Fruit fly (Drosophila melanogaster): ENCODE data around the gene PlexB.

Gene PlexB

dm6 chr4:46484-46883, 2.9 kb upstream of the PlexB start:
- no peak for TF ChIP-seq CG10348 (GFP tag; IDR thresholded peaks at IDR 0.05)

dm6 chr4:44780-45179, 1.2 kb upstream of the PlexB start:
- TF ChIP-seq Pif1B (GFP tag; optimal IDR thresholded peaks at IDR 0.05) (no peak), Pif1A (GFP tag; optimal IDR thresholded peaks at IDR 0.05) (no peak), CG8301 (tag; optimal IDR thresholded peaks at IDR 0.05) (no peak), Ets98B (GFP tag; IDR thresholded peaks at IDR 0.05) (no peak), CG34367 (tag; optimal IDR thresholded peaks at IDR 0.05) (no peak), CG10348 (GFP tag; IDR thresholded peaks at IDR 0.05) (no peak), CG8159 (tag; optimal IDR thresholded peaks at IDR 0.05) (no peak), CG32121 (GFP tag; IDR thresholded peaks at IDR 0.05) (no peak), CG4496 (GFP tag; IDR thresholded peaks at IDR 0.05) (no peak), CG9948 (tag; optimal IDR thresholded peaks at IDR 0.05) (no peak), D1 (tag; optimal IDR thresholded peaks at IDR 0.05) (no peak), rn (GFP tag; IDR thresholded peaks at IDR 0.05) (no peak), EcR (GFP tag; optimal IDR thresholded peaks at IDR 0.05) (no peak), CG17806 (tag; optimal IDR thresholded peaks at IDR 0.05) (no peak), CG13204 (GFP tag; optimal IDR thresholded peaks at IDR 0.05) (no peak), CG15710 (tag; optimal IDR thresholded peaks at IDR 0.05) (no peak), CG12605 (GFP tag; IDR thresholded peaks at IDR 0.05) (no peak), gl (tag; optimal IDR thresholded peaks at IDR 0.05) (no peak), CG14655 (GFP tag; optimal IDR thresholded peaks at IDR 0.05) (no peak), Snoo (tag; optimal IDR thresholded peaks at IDR 0.05) (no peak)

dm6 chr4:43936-44260, 320 bp upstream of the PlexB start:
- no peak for TF ChIP-seq CG9948 (tag; optimal IDR thresholded peaks at IDR 0.05)
- TF ChIP-seq CG13204 (GFP tag; optimal IDR thresholded peaks at IDR 0.05): no peak
- TF ChIP-seq Ets98B (GFP tag; IDR thresholded peaks at IDR 0.05): no peak
- TF ChIP-seq CG34367 (tag; optimal IDR thresholded peaks at IDR 0.05): no peak
- TF ChIP-seq CG15710 (tag; optimal IDR thresholded peaks at IDR 0.05): no peak
- no peak for TF ChIP-seq CG8159 (tag; optimal IDR thresholded peaks at IDR 0.05)
- TF ChIP-seq CG10348 (GFP tag; IDR thresholded peaks at IDR 0.05): no peak
- TF ChIP-seq CG4496 (GFP tag; IDR thresholded peaks at IDR 0.05): no peak
- no peak for TF ChIP-seq Snoo (tag; optimal IDR thresholded peaks at IDR 0.05)
- no peak for TF ChIP-seq rn (GFP tag; IDR thresholded peaks at IDR 0.05)
- no peak for TF ChIP-seq D1 (tag; optimal IDR thresholded peaks at IDR 0.05)
- no peak for TF ChIP-seq gl (tag; optimal IDR thresholded peaks at IDR 0.05)
- no peak for TF ChIP-seq CG14655 (GFP tag; optimal IDR thresholded peaks at IDR 0.05)
- TF ChIP-seq EcR (GFP tag; optimal IDR thresholded peaks at IDR 0.05): no peak
- TF ChIP-seq CG12605 (GFP tag; IDR thresholded peaks at IDR 0.05): no peak
- no peak for TF ChIP-seq fd96Ca (GFP tag; IDR thresholded peaks at IDR 0.05)
- TF ChIP-seq CG17806 (tag; optimal IDR thresholded peaks at IDR 0.05): no peak

- TF ChIP-seq CG12605 (GFP tag; IDR thresholded peaks at IDR 0.05) (no peak), D1 (tag; optimal IDR thresholded peaks at IDR 0.05) (no peak), CG13204 (GFP tag; optimal IDR thresholded peaks at IDR 0.05) (no peak), fd96Ca (GFP tag; IDR thresholded peaks at IDR 0.05) (no peak), CG4496 (GFP tag; IDR thresholded peaks at IDR 0.05) (no peak), CG32121 (GFP tag; IDR thresholded peaks at IDR 0.05) (no peak), CG8301 (tag; optimal IDR thresholded peaks at IDR 0.05) (no peak), CG15710 (tag; optimal IDR thresholded peaks at IDR 0.05) (no peak), Snoo (tag; optimal IDR thresholded peaks at IDR 0.05) (no peak)
Observed at dm6 chr4:42352-42751, 1.2 kb downstream of the PlexB start.

dm6 chr4:1409-1808, 42.2 kb downstream of the PlexB start:
- TF ChIP-seq CG12605 (GFP tag; IDR thresholded peaks at IDR 0.05) (no peak), EcR (GFP tag; optimal IDR thresholded peaks at IDR 0.05) (no peak), CG9948 (tag; optimal IDR thresholded peaks at IDR 0.05) (no peak), gl (tag; optimal IDR thresholded peaks at IDR 0.05) (no peak), CG13204 (GFP tag; optimal IDR thresholded peaks at IDR 0.05) (no peak), CG32121 (GFP tag; IDR thresholded peaks at IDR 0.05) (no peak), CG10348 (GFP tag; IDR thresholded peaks at IDR 0.05) (no peak), Ets98B (GFP tag; IDR thresholded peaks at IDR 0.05) (no peak), CG17806 (tag; optimal IDR thresholded peaks at IDR 0.05) (no peak), CG15710 (tag; optimal IDR thresholded peaks at IDR 0.05) (no peak), fd96Ca (GFP tag; IDR thresholded peaks at IDR 0.05) (no peak), CG4496 (GFP tag; IDR thresholded peaks at IDR 0.05) (no peak), Snoo (tag; optimal IDR thresholded peaks at IDR 0.05) (no peak), rn (GFP tag; IDR thresholded peaks at IDR 0.05) (no peak)

dm6 chr4:579-978, 43.0 kb downstream of the PlexB start, which contains the start of gene JYalpha:
Gene JYalpha (plus strand): TSS chr4:879.
- TF ChIP-seq rn (GFP tag; IDR thresholded peaks at IDR 0.05) (no peak), CG9948 (tag; optimal IDR thresholded peaks at IDR 0.05) (no peak), CG8159 (tag; optimal IDR thresholded peaks at IDR 0.05) (no peak), CG12605 (GFP tag; IDR thresholded peaks at IDR 0.05) (no peak)

All from whole organism, pupa.